Worm (Caenorhabditis elegans) whole organism, L1 larva: ENCODE measurements around the gene rps-5.

Experiments used
- F16B12.6 ChIP-seq: fragments of 150-350 bp; optimal IDR thresholded peaks from 2 replicates; lab custom pipeline; 2014; ENCODE audit warnings: missing biosample characterization, missing genetic modification characterization
- aly-2 ChIP-seq: fragments of 150-350 bp; optimal IDR thresholded peaks from 2 replicates; lab custom pipeline; 2014; ENCODE audit warnings: missing biosample characterization, missing genetic modification characterization
- ceh-63 ChIP-seq: fragments of 200-800 bp; sonication (Bioruptor generic); optimal IDR thresholded peaks from 2 replicates; lab custom pipeline; 2018; ENCODE audit warnings: mild to moderate bottlenecking, missing genetic modification characterization, missing compliant biosample characterization
- ceh-82 ChIP-seq, 3 experiments: fragments of 150-350 bp in 1 of 3; sonication (generic microtip) in 2 of 3; optimal IDR thresholded peaks; 2 replicates each; lab custom pipeline; 2014 to 2017; ENCODE audit warnings: missing biosample characterization in 3 of 3, missing genetic modification characterization in 3 of 3
- dsc-1 ChIP-seq: sonication (generic microtip); optimal IDR thresholded peaks from 2 replicates; lab custom pipeline; 2016; ENCODE audit warnings: mild to moderate bottlenecking, missing genetic modification characterization, missing compliant biosample characterization
- efl-1 ChIP-seq, 4 experiments: fragments of 150-350 bp; optimal IDR thresholded peaks in 3 of 4; peaks in 1 of 4; 1 replicate in 1 of 4; 2 replicates in 3 of 4; lab custom pipeline; 2014; ENCODE audit warnings: missing biosample characterization in 2 of 4, missing genetic modification characterization in 2 of 4, missing genetic modification reagents in 2 of 4
- efl-3 ChIP-seq: fragments of 200-800 bp; sonication (Bioruptor generic); optimal IDR thresholded peaks from 2 replicates; lab custom pipeline; 2018; ENCODE audit warnings: mild to moderate bottlenecking, missing genetic modification characterization, missing compliant biosample characterization
- fkh-4 ChIP-seq: sonication (generic microtip); optimal IDR thresholded peaks from 2 replicates; lab custom pipeline; 2016; ENCODE audit warnings: missing compliant biosample characterization, missing genetic modification characterization, borderline replicate concordance
- fkh-8 ChIP-seq: sonication (generic microtip); optimal IDR thresholded peaks from 2 replicates; lab custom pipeline; 2016; ENCODE audit warnings: mild to moderate bottlenecking, missing genetic modification characterization, missing compliant biosample characterization
- fos-1 ChIP-seq: fragments of 150-350 bp; optimal IDR thresholded peaks from 2 replicates; lab custom pipeline; 2014; ENCODE audit warnings: missing biosample characterization, missing genetic modification characterization
- grh-1 ChIP-seq: fragments of 200-800 bp; sonication (Bioruptor generic); IDR thresholded peaks from 2 replicates; pipeline ENCODE4 v1.3.6; 2022; ENCODE audit warnings: missing genetic modification reagents, missing genetic modification characterization, missing compliant biosample characterization
- hlh-17 ChIP-seq: fragments of 200-800 bp; sonication (Bioruptor generic); optimal IDR thresholded peaks from 2 replicates; lab custom pipeline; 2018; ENCODE audit warnings: missing genetic modification characterization, mild to moderate bottlenecking, missing compliant biosample characterization, moderate library complexity, borderline replicate concordance
- lin-14 ChIP-seq: fragments of 200-800 bp; sonication (Bioruptor generic); optimal IDR thresholded peaks from 2 replicates; lab custom pipeline; 2018; ENCODE audit warnings: mild to moderate bottlenecking, missing genetic modification characterization, moderate library complexity, missing compliant biosample characterization
- lin-39 ChIP-seq: fragments of 150-350 bp; optimal IDR thresholded peaks from 2 replicates; lab custom pipeline; 2014; ENCODE audit warnings: missing biosample characterization, missing genetic modification reagents, missing genetic modification characterization
- lsy-2 ChIP-seq, 2 experiments: fragments of 150-350 bp; optimal IDR thresholded peaks; 2 replicates each; lab custom pipeline; 2014; ENCODE audit warnings: missing biosample characterization in 2 of 2, missing genetic modification characterization in 2 of 2
- mab-9 ChIP-seq: fragments of 200-800 bp; sonication (Bioruptor generic); IDR thresholded peaks from 2 replicates; pipeline ENCODE4 v1.3.6; 2022; ENCODE audit warnings: missing genetic modification reagents, missing genetic modification characterization, missing compliant biosample characterization
- mep-1 ChIP-seq: fragments of 150-350 bp; optimal IDR thresholded peaks from 2 replicates; lab custom pipeline; 2014; ENCODE audit warnings: missing biosample characterization, missing genetic modification characterization
- nhr-11 ChIP-seq: fragments of 150-350 bp; optimal IDR thresholded peaks from 2 replicates; lab custom pipeline; 2014; ENCODE audit warnings: missing biosample characterization, missing genetic modification characterization
- nhr-19 ChIP-seq: fragments of 200-800 bp; sonication (Bioruptor generic); conservative IDR thresholded peaks from 2 replicates; pipeline ENCODE4 v1.3.6; 2022; ENCODE audit warnings: missing genetic modification characterization, missing compliant biosample characterization
- nhr-20 ChIP-seq: sonication (generic microtip); optimal IDR thresholded peaks from 2 replicates; lab custom pipeline; 2016; ENCODE audit warnings: mild to moderate bottlenecking, missing genetic modification characterization, missing compliant biosample characterization
- nhr-47 ChIP-seq: sonication (generic microtip); optimal IDR thresholded peaks from 2 replicates; lab custom pipeline; 2016; ENCODE audit warnings: mild to moderate bottlenecking, missing genetic modification characterization, moderate library complexity, missing compliant biosample characterization
- nhr-71 ChIP-seq: sonication (generic microtip); optimal IDR thresholded peaks from 2 replicates; lab custom pipeline; 2016; ENCODE audit warnings: mild to moderate bottlenecking, missing genetic modification characterization, moderate library complexity, missing compliant biosample characterization
- nhr-77 ChIP-seq: fragments of 150-350 bp; optimal IDR thresholded peaks from 2 replicates; lab custom pipeline; 2014; ENCODE audit warnings: missing biosample characterization, missing genetic modification characterization
- nhr-85 ChIP-seq: sonication (generic microtip); peaks from one replicate; lab custom pipeline; 2016; ENCODE audit warnings: missing genetic modification characterization, inconsistent platforms, missing compliant biosample characterization
- pqm-1 ChIP-seq: sonication (generic microtip); optimal IDR thresholded peaks from 3 replicates; lab custom pipeline; 2017; ENCODE audit warnings: missing biosample characterization, missing genetic modification characterization
- rnt-1 ChIP-seq: sonication (generic microtip); optimal IDR thresholded peaks from 2 replicates; lab custom pipeline; 2016; ENCODE audit warnings: mild to moderate bottlenecking, missing genetic modification characterization, moderate library complexity, missing compliant biosample characterization
- skn-1 ChIP-seq: fragments of 150-350 bp; optimal IDR thresholded peaks from 2 replicates; lab custom pipeline; 2014; ENCODE audit warnings: missing biosample characterization, missing genetic modification characterization
- snpc-4 ChIP-seq: fragments of 150-350 bp; optimal IDR thresholded peaks from 2 replicates; lab custom pipeline; 2014; ENCODE audit warnings: missing biosample characterization, missing genetic modification characterization
- snu-23 ChIP-seq: sonication (generic microtip); optimal IDR thresholded peaks from 2 replicates; lab custom pipeline; 2016; ENCODE audit warnings: missing genetic modification characterization, missing compliant biosample characterization
- sox-4 ChIP-seq: sonication (generic microtip); optimal IDR thresholded peaks from 2 replicates; lab custom pipeline; 2016; ENCODE audit warnings: missing genetic modification characterization, missing compliant biosample characterization
- swsn-7 ChIP-seq: sonication (generic microtip); optimal IDR thresholded peaks from 2 replicates; lab custom pipeline; 2016; ENCODE audit warnings: missing genetic modification characterization, missing compliant biosample characterization
- tbx-2 ChIP-seq: sonication (generic microtip); optimal IDR thresholded peaks from 2 replicates; lab custom pipeline; 2016; ENCODE audit warnings: missing genetic modification characterization, missing compliant biosample characterization
- unc-130 ChIP-seq: fragments of 150-350 bp; optimal IDR thresholded peaks from 2 replicates; lab custom pipeline; 2017; ENCODE audit warnings: missing biosample characterization, missing genetic modification characterization, inconsistent platforms
- unc-62 ChIP-seq: fragments of 150-350 bp; optimal IDR thresholded peaks from 2 replicates; lab custom pipeline; 2014; ENCODE audit warnings: missing biosample characterization, missing genetic modification reagents, missing genetic modification characterization
- unc-98 ChIP-seq: fragments of 200-800 bp; sonication (Bioruptor generic); IDR thresholded peaks from 2 replicates; pipeline ENCODE4 v1.3.6; 2022; ENCODE audit warnings: missing genetic modification characterization, missing compliant biosample characterization
- vab-15 ChIP-seq: sonication (generic microtip); optimal IDR thresholded peaks from 2 replicates; lab custom pipeline; 2017; ENCODE audit warnings: missing genotype, mild to moderate bottlenecking, missing genetic modification characterization, missing compliant biosample characterization
- xbp-1 ChIP-seq: sonication (generic microtip); optimal IDR thresholded peaks from 2 replicates; lab custom pipeline; 2016; ENCODE audit warnings: missing genetic modification characterization, missing compliant biosample characterization

Gene rps-5

ce11 chrIV:11105724-11106123 is 5.1 kb downstream of the rps-5 start, which contains the start of gene srlf-24:
TSS of gene srlf-24 (minus strand) at chrIV:11105824.
- TF ChIP-seq sox-4 (tag; lab: Kevin White, UChicago) (no peak), efl-1 (optimal IDR thresholded peaks at IDR 0.05; lab: Kevin White, UChicago) (no peak), efl-1 (GFP tag; optimal IDR thresholded peaks at IDR 0.05 in 1 of 2; lab: Kevin White, UChicago) (peak in 1 of 2 experiments; percentile 51)

DNA sequence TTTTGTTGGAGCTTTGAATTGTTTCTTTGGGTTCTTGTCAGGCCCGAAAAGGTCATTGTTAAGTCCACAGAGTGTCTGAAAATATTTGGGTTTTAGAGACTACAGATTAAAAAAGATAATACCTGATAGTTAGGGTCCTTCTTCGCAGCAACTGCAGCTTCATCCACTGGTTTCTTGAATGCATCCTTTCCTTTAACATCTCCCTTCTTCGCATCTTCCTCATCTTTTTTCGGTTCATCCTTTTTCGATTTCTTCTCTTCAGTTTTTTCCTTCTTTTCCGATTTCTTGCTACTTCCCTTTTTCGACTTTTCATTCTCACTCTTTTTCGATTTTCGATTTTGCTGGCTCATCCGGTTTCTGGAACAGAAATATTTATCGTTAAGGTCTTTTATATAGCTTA is 7.3 kb downstream of the rps-5 start:
- TF ChIP-seq nhr-85 (peak; percentile 61), tbx-2 (tag; lab: Kevin White, UChicago) (no peak), snpc-4 (tag; lab: Kevin White, UChicago) (no peak)
- TF ChIP-seq, all 84 proteins: peak for 1

DNA sequence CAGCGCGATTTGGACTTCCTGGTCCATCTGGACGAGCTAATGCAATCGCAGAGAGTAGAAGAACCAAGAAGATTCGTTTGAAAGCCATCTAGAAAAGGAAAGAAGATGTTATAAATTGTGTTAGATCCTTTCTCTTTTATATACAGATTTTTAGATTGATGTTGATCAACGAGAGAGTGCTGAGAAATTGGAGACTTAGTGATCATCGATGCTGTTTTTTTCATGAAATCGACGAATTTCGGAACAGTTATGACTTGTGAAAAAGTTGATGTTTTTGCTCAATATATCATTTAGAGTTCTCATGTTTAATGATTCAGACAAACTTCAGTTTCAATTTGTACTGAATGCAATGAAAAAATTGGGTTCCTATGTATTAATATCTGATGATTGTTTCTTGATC is 8.2 kb downstream of the rps-5 start, which contains the start of gene srlf-17:
TSS of gene srlf-17 (minus strand) at position 101 of the 400 bp plus-strand sequence.
- no peak for TF ChIP-seq hlh-17 (GFP tag; lab: Kevin White, UChicago)
- no peak for TF ChIP-seq aly-2
- no peak for TF ChIP-seq fkh-4 (tag; lab: Kevin White, UChicago)
- TF ChIP-seq, all 84 proteins: peak for 0

ce11 chrIV:11101383-11101782 is 9.5 kb downstream of the rps-5 start, which contains the start of gene srlf-18:
TSS of gene srlf-18 (minus strand) at chrIV:11101483.
- TF ChIP-seq unc-130 (tag; lab: Kevin White, UChicago) (no peak), grh-1 (GFP tag; lab: Robert Waterston, UW) (no peak), unc-62 (no peak)

ce11 chrIV:11100271-11100670 is 10.6 kb downstream of the rps-5 start, which contains the start of gene str-3:
TSS of gene str-3 (minus strand) at chrIV:11100371.
- TF ChIP-seq xbp-1 (tag; lab: Kevin White, UChicago) = no peak
- TF ChIP-seq skn-1 (tag; lab: Kevin White, UChicago) = no peak
- TF ChIP-seq nhr-77 (tag; lab: Kevin White, UChicago) = no peak
- TF ChIP-seq nhr-19 (GFP tag; lab: Robert Waterston, UW) = no peak
- TF ChIP-seq nhr-11 (tag; lab: Kevin White, UChicago) = no peak
- no peak for TF ChIP-seq mab-9 (GFP tag; lab: Robert Waterston, UW)
- TF ChIP-seq pqm-1 (tag; lab: Kevin White, UChicago) = no peak
- TF ChIP-seq rnt-1 (tag; lab: Kevin White, UChicago) = no peak
- TF ChIP-seq fos-1 (tag; lab: Kevin White, UChicago) = no peak
- no peak for TF ChIP-seq ceh-82 (tag; optimal IDR thresholded peaks at IDR 0.05; lab: Kevin White, UChicago)
- no peak for TF ChIP-seq tbx-2 (tag; lab: Kevin White, UChicago)
- TF ChIP-seq vab-15 = no peak
- TF ChIP-seq efl-3 (GFP tag; lab: Kevin White, UChicago) = no peak

DNA sequence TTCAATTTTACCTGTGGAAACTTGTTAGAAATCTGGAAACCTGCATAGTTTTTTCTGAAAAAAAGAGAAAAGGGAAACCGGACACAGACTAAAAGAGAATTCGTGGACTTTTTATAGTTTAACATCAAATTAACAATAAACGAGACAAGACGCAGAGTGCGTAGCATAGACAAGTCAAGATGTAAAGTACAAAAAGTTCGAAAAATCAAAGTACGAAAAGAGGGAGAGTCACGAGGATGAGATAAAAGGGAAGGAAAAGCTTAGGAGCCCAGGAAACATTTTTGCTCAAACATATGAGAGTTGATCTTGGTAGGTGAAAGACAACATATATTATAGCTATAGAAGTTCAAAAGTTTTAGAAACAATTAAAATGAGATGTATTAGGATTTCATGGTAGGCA is 13.1 kb downstream of the rps-5 start, which contains the start of gene M7.12:
TSS of gene M7.12 (minus strand) at position 188 of the 400 bp plus-strand sequence.
- TF ChIP-seq mep-1 (tag; lab: Kevin White, UChicago) (peak; percentile 10), dsc-1 (tag; lab: Kevin White, UChicago) (peak; percentile 54), lsy-2 (tag; optimal IDR thresholded peaks at IDR 0.05; lab: Kevin White, UChicago) (peak in 1 of 2 experiments; percentile 12), nhr-47 (peak; percentile 34), ceh-82 (tag; optimal IDR thresholded peaks at IDR 0.05; lab: Kevin White, UChicago) (peak in 1 of 3 experiments; percentile 7), fkh-8 (tag; lab: Kevin White, UChicago) (peak; percentile 48), swsn-7 (peak; percentile 20), lin-14 (peak; percentile 63), F16B12.6 (tag; lab: Kevin White, UChicago) (no peak), xbp-1 (tag; lab: Kevin White, UChicago) (peak; percentile 1), nhr-71 (tag; lab: Kevin White, UChicago) (peak; percentile 69), vab-15 (no peak), unc-98 (GFP tag; lab: Robert Waterston, UW) (no peak), nhr-20 (tag; lab: Kevin White, UChicago) (peak; percentile 47), snu-23 (GFP tag; lab: Kevin White, UChicago) (peak; percentile 37), lin-39 (no peak), nhr-19 (GFP tag; lab: Robert Waterston, UW) (peak; percentile 53), ceh-63 (GFP tag; lab: Kevin White, UChicago) (no peak), rnt-1 (tag; lab: Kevin White, UChicago) (peak; percentile 41)
- TF ChIP-seq, all 84 proteins: peak for 14
